Worm (Caenorhabditis elegans) whole organism, L2 larva: ENCODE results near the gene F12A10.9.

Experiments used
- C34F6.9 ChIP-seq: fragments of 150-350 bp; optimal IDR thresholded peaks from 2 replicates; lab custom pipeline; 2014; ENCODE audit warnings: missing biosample characterization, missing genetic modification characterization
- F13H6.1 ChIP-seq: sonication (generic microtip); optimal IDR thresholded peaks from 2 replicates; lab custom pipeline; 2016; ENCODE audit warnings: missing genetic modification characterization, missing compliant biosample characterization
- ZK546.5 ChIP-seq: sonication (generic microtip); optimal IDR thresholded peaks from 2 replicates; lab custom pipeline; 2017; ENCODE audit warnings: missing biosample characterization, missing genetic modification characterization
- alr-1 ChIP-seq: fragments of 150-350 bp; optimal IDR thresholded peaks from 2 replicates; lab custom pipeline; 2014; ENCODE audit warnings: missing biosample characterization, missing genetic modification characterization
- ama-1 ChIP-seq: fragments of 150-350 bp; optimal IDR thresholded peaks from 2 replicates; lab custom pipeline; 2018; ENCODE audit warnings: inconsistent platforms
- blmp-1 ChIP-seq: sonication (generic microtip); optimal IDR thresholded peaks from 2 replicates; lab custom pipeline; 2017; ENCODE audit warnings: missing genetic modification characterization, mild to moderate bottlenecking, missing compliant biosample characterization, antibody characterized with exemption, moderate library complexity; ENCODE audit not compliant: insufficient read depth
- ceh-82 ChIP-seq: fragments of 150-350 bp; optimal IDR thresholded peaks from 2 replicates; lab custom pipeline; 2014; ENCODE audit warnings: missing biosample characterization, missing genetic modification characterization
- crh-2 ChIP-seq: sonication (generic microtip); optimal IDR thresholded peaks from 2 replicates; lab custom pipeline; 2017; ENCODE audit warnings: missing biosample characterization, missing genetic modification characterization
- egl-27 ChIP-seq: sonication (generic microtip); optimal IDR thresholded peaks from 3 replicates; lab custom pipeline; 2017; ENCODE audit warnings: missing biosample characterization, missing genetic modification reagents, missing genetic modification characterization
- elt-1 ChIP-seq: fragments of 150-350 bp; optimal IDR thresholded peaks from 2 replicates; lab custom pipeline; 2014; ENCODE audit warnings: missing biosample characterization, missing genetic modification characterization
- fos-1 ChIP-seq: fragments of 150-350 bp; optimal IDR thresholded peaks from 2 replicates; lab custom pipeline; 2014; ENCODE audit warnings: missing biosample characterization, missing genetic modification characterization
- gmeb-1 ChIP-seq: fragments of 150-350 bp; optimal IDR thresholded peaks from 2 replicates; lab custom pipeline; 2014; ENCODE audit warnings: missing biosample characterization, missing genetic modification characterization
- lin-11 ChIP-seq: fragments of 150-350 bp; sonication (generic microtip); optimal IDR thresholded peaks from 2 replicates; lab custom pipeline; 2014; ENCODE audit warnings: missing biosample characterization, missing genetic modification characterization, inconsistent platforms, mixed read lengths
- lin-13 ChIP-seq: fragments of 150-350 bp; optimal IDR thresholded peaks from 2 replicates; lab custom pipeline; 2014; ENCODE audit warnings: missing biosample characterization, missing genetic modification reagents, missing genetic modification characterization
- lsy-2 ChIP-seq, 2 experiments: fragments of 150-350 bp in 1 of 2; sonication (generic microtip) in 1 of 2; optimal IDR thresholded peaks; 2 replicates each; lab custom pipeline; 2014 to 2017; ENCODE audit warnings: missing biosample characterization in 2 of 2, missing genetic modification characterization in 2 of 2
- mab-5 ChIP-seq: fragments of 150-350 bp; optimal IDR thresholded peaks from 2 replicates; lab custom pipeline; 2014; ENCODE audit warnings: missing biosample characterization, missing genetic modification characterization
- mdl-1 ChIP-seq, 2 experiments: fragments of 150-350 bp in 1 of 2; sonication (generic microtip) in 1 of 2; optimal IDR thresholded peaks; 2 replicates each; lab custom pipeline; 2017; ENCODE audit warnings: missing biosample characterization in 2 of 2, missing genetic modification characterization in 2 of 2
- nhr-11 ChIP-seq: fragments of 150-350 bp; optimal IDR thresholded peaks from 2 replicates; lab custom pipeline; 2014; ENCODE audit warnings: missing biosample characterization, missing genetic modification characterization
- nhr-12 ChIP-seq: fragments of 150-350 bp; optimal IDR thresholded peaks from 2 replicates; lab custom pipeline; 2014; ENCODE audit warnings: missing biosample characterization, missing genetic modification characterization
- nhr-129 ChIP-seq: fragments of 150-350 bp; optimal IDR thresholded peaks from 2 replicates; lab custom pipeline; 2014; ENCODE audit warnings: missing biosample characterization, missing genetic modification characterization
- nhr-21 ChIP-seq: fragments of 150-350 bp; optimal IDR thresholded peaks from 2 replicates; lab custom pipeline; 2014; ENCODE audit warnings: missing biosample characterization, missing genetic modification characterization
- nhr-237 ChIP-seq: fragments of 150-350 bp; optimal IDR thresholded peaks from 2 replicates; lab custom pipeline; 2014; ENCODE audit warnings: missing biosample characterization, missing genetic modification characterization
- nhr-25 ChIP-seq: fragments of 150-350 bp; sonication (generic microtip); optimal IDR thresholded peaks from 3 replicates; lab custom pipeline; 2014; ENCODE audit warnings: missing biosample characterization, missing genetic modification characterization
- nhr-77 ChIP-seq: fragments of 150-350 bp; optimal IDR thresholded peaks from 2 replicates; lab custom pipeline; 2014; ENCODE audit warnings: missing biosample characterization, missing genetic modification characterization
- peb-1 ChIP-seq: fragments of 150-350 bp; optimal IDR thresholded peaks from 2 replicates; lab custom pipeline; 2014; ENCODE audit warnings: missing biosample characterization, missing genetic modification characterization
- sem-4 ChIP-seq: fragments of 150-350 bp; optimal IDR thresholded peaks from 2 replicates; lab custom pipeline; 2014; ENCODE audit warnings: missing biosample characterization, missing genetic modification reagents, missing genetic modification characterization
- skn-1 ChIP-seq: sonication (generic microtip); optimal IDR thresholded peaks from 2 replicates; lab custom pipeline; 2017; ENCODE audit warnings: missing biosample characterization, missing genetic modification characterization
- sma-9 ChIP-seq, 2 experiments: fragments of 150-350 bp in 1 of 2; sonication (generic microtip) in 1 of 2; optimal IDR thresholded peaks; 2 replicates each; lab custom pipeline; 2014 to 2016; ENCODE audit warnings: missing genetic modification characterization in 2 of 2, mild to moderate bottlenecking in 1 of 2, missing biosample characterization in 1 of 2, missing compliant biosample characterization in 1 of 2, missing genetic modification reagents in 1 of 2, moderate library complexity in 1 of 2
- snpc-4 ChIP-seq: fragments of 150-350 bp; optimal IDR thresholded peaks from 2 replicates; lab custom pipeline; 2014; ENCODE audit warnings: missing biosample characterization, missing genetic modification characterization
- unc-39 ChIP-seq: fragments of 150-350 bp; optimal IDR thresholded peaks from 2 replicates; lab custom pipeline; 2014; ENCODE audit warnings: missing biosample characterization, missing genetic modification characterization
- unc-55 ChIP-seq: fragments of 150-350 bp; sonication (generic microtip); optimal IDR thresholded peaks from 3 replicates; lab custom pipeline; 2014; ENCODE audit warnings: missing biosample characterization, missing genetic modification reagents, missing genetic modification characterization
- zag-1 ChIP-seq: fragments of 150-350 bp; optimal IDR thresholded peaks from 2 replicates; lab custom pipeline; 2014; ENCODE audit warnings: missing biosample characterization, missing genetic modification characterization
- ztf-11 ChIP-seq: sonication (generic microtip); optimal IDR thresholded peaks from 2 replicates; lab custom pipeline; 2017; ENCODE audit warnings: missing biosample characterization, missing genetic modification characterization

The F12A10.9 gene

DNA sequence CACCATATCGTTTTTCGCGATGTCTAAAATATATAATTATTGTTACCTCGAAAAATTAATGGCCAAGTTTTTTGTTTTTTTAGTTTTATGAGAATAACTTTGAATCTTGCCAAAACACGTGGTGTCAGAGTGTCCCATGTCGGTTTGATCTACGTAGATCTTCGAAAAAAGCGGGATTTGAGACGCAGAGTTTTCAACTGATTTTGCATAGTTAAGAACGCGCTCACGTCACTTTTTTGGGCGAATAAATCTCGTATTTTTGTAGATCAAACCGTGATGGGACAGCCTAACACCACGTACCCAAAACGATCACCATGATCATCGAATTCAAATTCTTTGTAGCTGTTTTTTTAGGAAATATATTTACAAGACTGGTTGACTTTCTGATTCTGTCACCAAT, 948 bp upstream of the F12A10.9 start:
- no peak for TF ChIP-seq mab-5 (tag; lab: Kevin White, UChicago)

- no peak for TF ChIP-seq alr-1 (tag; lab: Kevin White, UChicago)
- TF ChIP-seq fos-1 (tag; lab: Kevin White, UChicago) = no peak
- no peak for TF ChIP-seq sem-4 (tag; lab: Kevin White, UChicago)
- TF ChIP-seq lin-11 (tag; lab: Kevin White, UChicago) = no peak
- no peak for TF ChIP-seq crh-2 (tag; lab: Kevin White, UChicago)
- TF ChIP-seq nhr-25 (tag; lab: Kevin White, UChicago) = no peak
- TF ChIP-seq ceh-82 (tag; lab: Kevin White, UChicago) = no peak
- TF ChIP-seq zag-1 (tag; lab: Kevin White, UChicago) = no peak
- no peak for TF ChIP-seq mdl-1 (tag; optimal IDR thresholded peaks at IDR 0.05; lab: Kevin White, UChicago)
- TF ChIP-seq skn-1 = no peak
- no peak for TF ChIP-seq egl-27 (tag; lab: Kevin White, UChicago)
- no peak for TF ChIP-seq ama-1
- TF ChIP-seq mab-5 (tag; lab: Kevin White, UChicago) = no peak
Observed at ce11 chrII:5500470-5500869, 2.0 kb downstream of the F12A10.9 start, which contains the start of gene fzy-1. Gene fzy-1 (plus strand): TSS chrII:5500770.

ce11 chrII:5500986-5501657, 2.6 kb downstream of the F12A10.9 start, which contains the start of gene F12A10.8:
Gene F12A10.8 (minus strand): TSS chrII:5501064.
- TF ChIP-seq F13H6.1 (tag; lab: Kevin White, UChicago) = no peak
- TF ChIP-seq unc-39 = no peak
- no peak for TF ChIP-seq lin-11 (tag; lab: Kevin White, UChicago)
- TF ChIP-seq nhr-11 (tag; lab: Kevin White, UChicago) = no peak
- TF ChIP-seq peb-1 (tag; lab: Kevin White, UChicago) = no peak
- no peak for TF ChIP-seq nhr-12 (tag; lab: Kevin White, UChicago)
- TF ChIP-seq fos-1 (tag; lab: Kevin White, UChicago) = no peak
- TF ChIP-seq sma-9 (GFP tag; optimal IDR thresholded peaks at IDR 0.05; lab: Kevin White, UChicago) = no peak
- TF ChIP-seq sma-9 (tag; optimal IDR thresholded peaks at IDR 0.05; lab: Kevin White, UChicago) = no peak
- TF ChIP-seq gmeb-1 (tag; lab: Kevin White, UChicago) = peak; percentile 70
- peak; percentile 33 for TF ChIP-seq C34F6.9 (tag; lab: Kevin White, UChicago)
- no peak for TF ChIP-seq elt-1 (tag; lab: Kevin White, UChicago)
- TF ChIP-seq lsy-2 (tag; optimal IDR thresholded peaks at IDR 0.05; lab: Kevin White, UChicago) = peak in 1 of 2 experiments; percentile 49
- TF ChIP-seq nhr-129 (tag; lab: Kevin White, UChicago) = peak; percentile 35
- TF ChIP-seq nhr-21 (tag; lab: Kevin White, UChicago) = no peak

DNA sequence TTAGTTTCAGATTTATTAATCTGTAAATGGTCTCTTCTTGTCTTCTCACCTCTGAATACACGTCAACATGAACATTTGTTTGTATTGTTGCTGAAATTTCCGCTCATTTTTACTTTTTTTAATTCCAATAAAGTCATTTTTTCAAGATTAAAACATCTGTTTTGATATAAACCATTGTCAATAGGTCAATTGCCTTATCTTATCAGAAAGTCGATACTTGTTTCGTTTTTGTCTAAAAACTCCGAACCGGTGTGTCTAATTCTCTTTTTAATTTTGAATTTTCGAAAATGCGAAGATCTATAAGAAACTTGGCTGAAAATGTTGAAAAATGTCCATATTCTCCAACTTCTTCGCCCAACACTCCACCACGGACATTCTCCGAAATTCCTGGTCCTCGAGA, 5.3 kb downstream of the F12A10.9 start, which contains the start of gene cyp-44A1:
Gene cyp-44A1 (plus strand): TSS at position 285 of the 400 bp plus-strand sequence.
- no peak for TF ChIP-seq ama-1
- TF ChIP-seq fos-1 (tag; lab: Kevin White, UChicago) = peak; percentile 2
- TF ChIP-seq, all 48 proteins: peak for 1

DNA sequence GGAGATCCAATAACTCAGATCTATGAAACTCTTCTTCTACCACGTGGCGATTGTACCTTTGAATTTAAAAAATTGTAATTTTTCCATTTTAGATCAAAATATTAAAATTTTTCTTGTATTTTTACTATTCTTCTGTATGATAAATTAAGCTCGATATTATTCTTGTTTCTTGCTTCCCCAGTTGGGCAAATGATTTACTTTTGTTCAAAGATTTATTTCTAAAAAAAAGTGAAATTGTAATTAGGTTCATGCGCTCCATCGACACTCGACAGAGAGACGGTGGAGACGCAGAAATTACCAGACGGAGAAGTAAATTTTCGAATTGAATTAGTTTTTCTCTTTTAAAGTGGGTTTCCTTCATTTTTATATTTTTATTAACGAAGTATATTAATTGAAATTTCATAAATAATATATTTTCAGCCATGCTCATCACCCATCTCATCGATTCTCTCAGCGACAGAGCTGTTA, 7.4 kb downstream of the F12A10.9 start, which contains the start of gene npp-24:
Gene npp-24 (plus strand): TSS at position 51 of the 468 bp plus-strand sequence.
- no peak for TF ChIP-seq nhr-12 (tag; lab: Kevin White, UChicago)
- peak; percentile 13 for TF ChIP-seq unc-55
- peak in 1 of 2 experiments; percentile 38 for TF ChIP-seq lsy-2 (tag; optimal IDR thresholded peaks at IDR 0.05; lab: Kevin White, UChicago)
- no peak for TF ChIP-seq peb-1 (tag; lab: Kevin White, UChicago)
- no peak for TF ChIP-seq ZK546.5 (tag; lab: Kevin White, UChicago)
- TF ChIP-seq ztf-11 = no peak
- TF ChIP-seq lin-13 = no peak
- no peak for TF ChIP-seq snpc-4 (tag; lab: Kevin White, UChicago)
- TF ChIP-seq egl-27 (tag; lab: Kevin White, UChicago) = no peak
- no peak for TF ChIP-seq nhr-77 (tag; lab: Kevin White, UChicago)
- no peak for TF ChIP-seq gmeb-1 (tag; lab: Kevin White, UChicago)
- no peak for TF ChIP-seq nhr-237 (tag; lab: Kevin White, UChicago)
- no peak for TF ChIP-seq nhr-21 (tag; lab: Kevin White, UChicago)
- peak; percentile 10 for TF ChIP-seq C34F6.9 (tag; lab: Kevin White, UChicago)
- no peak for TF ChIP-seq nhr-25 (tag; lab: Kevin White, UChicago)
- TF ChIP-seq blmp-1 (tag; lab: Kevin White, UChicago) = peak; percentile 49
